Worm (Caenorhabditis elegans): ENCODE data around the gene F44E2.3.

ce11 chrIII:8807246-8807645 is 21.9 kb downstream of the F44E2.3 start, which contains the start of gene F54F2.7:
- no peak for TF ChIP-seq nhr-23 (tag; optimal IDR thresholded peaks at IDR 0.05)
- TF ChIP-seq skn-1 (tag; optimal IDR thresholded peaks at IDR 0.05): no peak
- TF ChIP-seq elt-3 (tag; optimal IDR thresholded peaks at IDR 0.05): no peak
- TF ChIP-seq unc-62 (GFP tag; optimal IDR thresholded peaks at IDR 0.05): no peak

Measured in whole organism, L3 larva.